Worm (Caenorhabditis elegans): ENCODE data around the gene Y53G8AL.1.

The Y53G8AL.1 gene

DNA sequence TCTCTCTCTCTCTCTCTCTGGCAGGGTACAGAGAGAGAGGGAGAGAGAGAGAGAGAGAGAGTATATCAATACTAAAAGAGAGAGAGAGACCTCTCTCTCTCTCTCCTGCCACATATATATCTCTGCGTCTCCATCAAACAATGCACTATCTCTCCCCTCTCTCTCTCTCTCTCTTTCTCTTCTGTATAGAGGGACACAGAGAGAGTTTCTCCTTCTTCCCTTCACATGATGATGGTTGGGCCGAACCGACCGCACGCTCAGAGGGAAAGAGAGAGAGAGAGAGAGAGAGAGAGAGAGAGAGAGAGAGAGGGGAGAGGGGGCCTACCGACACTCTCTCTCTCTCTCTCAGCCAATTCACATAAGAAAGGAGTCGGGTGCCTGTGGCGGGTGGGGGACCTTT lies 38.8 kb downstream of the Y53G8AL.1 start:
- TF ChIP-seq elt-2 (tag; optimal IDR thresholded peaks at IDR 0.05) (peak; percentile 71), nhr-23 (tag; optimal IDR thresholded peaks at IDR 0.05) (peak; percentile 61), ceh-28 (tag; optimal IDR thresholded peaks at IDR 0.05) (peak; percentile 53), snpc-4 (tag; optimal IDR thresholded peaks at IDR 0.05) (peak; percentile 26), skn-1 (tag; optimal IDR thresholded peaks at IDR 0.05) (no peak), hmg-11 (tag; optimal IDR thresholded peaks at IDR 0.05) (peak; percentile 47), pha-4 (tag; optimal IDR thresholded peaks at IDR 0.05) (peak; percentile 66), ceh-9 (tag; optimal IDR thresholded peaks at IDR 0.05) (no peak), sea-2 (GFP tag; optimal IDR thresholded peaks at IDR 0.05) (no peak), pqm-1 (tag; optimal IDR thresholded peaks at IDR 0.05) (peak; percentile 27), mdl-1 (tag; optimal IDR thresholded peaks at IDR 0.05) (no peak), tbx-2 (tag; optimal IDR thresholded peaks at IDR 0.05) (peak; percentile 54), nhr-25 (tag; optimal IDR thresholded peaks at IDR 0.05) (no peak), unc-62 (GFP tag; optimal IDR thresholded peaks at IDR 0.05) (no peak), nhr-11 (tag; optimal IDR thresholded peaks at IDR 0.05) (no peak), jun-1 (tag; optimal IDR thresholded peaks at IDR 0.05) (no peak), nfya-1 (tag; optimal IDR thresholded peaks at IDR 0.05; ENCODE audit: insufficient read depth) (peak; percentile 65), ztf-4 (tag; optimal IDR thresholded peaks at IDR 0.05) (no peak), R02D3.7 (tag; optimal IDR thresholded peaks at IDR 0.05) (peak; percentile 31), unc-39 (tag; optimal IDR thresholded peaks at IDR 0.05) (no peak)

DNA sequence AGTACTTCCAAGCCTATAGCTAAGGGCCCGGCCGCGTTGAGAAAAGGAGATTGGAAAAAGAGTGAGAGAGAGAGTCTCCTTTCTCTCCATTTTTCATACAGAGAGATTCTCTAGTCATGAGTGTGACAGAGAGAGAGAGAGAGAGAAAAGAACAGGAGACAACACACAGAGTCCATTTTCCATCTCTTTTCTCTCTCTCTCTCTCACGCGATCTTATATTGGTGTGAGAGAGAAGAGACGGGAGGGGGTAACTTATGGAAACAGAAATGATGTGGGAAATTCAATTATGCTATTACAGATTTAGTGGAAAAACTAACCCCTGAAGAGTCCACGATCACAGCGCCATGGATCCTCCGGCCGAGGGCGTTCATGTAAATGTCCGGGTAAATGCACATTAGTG lies 40.2 kb downstream of the Y53G8AL.1 start:
- peak; percentile 12 for TF ChIP-seq lin-39 (tag; optimal IDR thresholded peaks at IDR 0.05)
- TF ChIP-seq nfya-1 (tag; optimal IDR thresholded peaks at IDR 0.05; ENCODE audit: insufficient read depth): peak; percentile 50
- peak; percentile 20 for TF ChIP-seq nhr-23 (tag; optimal IDR thresholded peaks at IDR 0.05)
- TF ChIP-seq R02D3.7 (tag; optimal IDR thresholded peaks at IDR 0.05): no peak
- peak; percentile 24 for TF ChIP-seq pha-4 (tag; optimal IDR thresholded peaks at IDR 0.05)
- no peak for TF ChIP-seq mml-1 (tag; optimal IDR thresholded peaks at IDR 0.05)
- TF ChIP-seq jun-1 (tag; optimal IDR thresholded peaks at IDR 0.05): no peak
- no peak for TF ChIP-seq ceh-16 (tag; optimal IDR thresholded peaks at IDR 0.05)
- no peak for TF ChIP-seq unc-39 (tag; optimal IDR thresholded peaks at IDR 0.05)
- no peak for TF ChIP-seq mdl-1 (tag; optimal IDR thresholded peaks at IDR 0.05)
- TF ChIP-seq zag-1 (tag; optimal IDR thresholded peaks at IDR 0.05): no peak

DNA sequence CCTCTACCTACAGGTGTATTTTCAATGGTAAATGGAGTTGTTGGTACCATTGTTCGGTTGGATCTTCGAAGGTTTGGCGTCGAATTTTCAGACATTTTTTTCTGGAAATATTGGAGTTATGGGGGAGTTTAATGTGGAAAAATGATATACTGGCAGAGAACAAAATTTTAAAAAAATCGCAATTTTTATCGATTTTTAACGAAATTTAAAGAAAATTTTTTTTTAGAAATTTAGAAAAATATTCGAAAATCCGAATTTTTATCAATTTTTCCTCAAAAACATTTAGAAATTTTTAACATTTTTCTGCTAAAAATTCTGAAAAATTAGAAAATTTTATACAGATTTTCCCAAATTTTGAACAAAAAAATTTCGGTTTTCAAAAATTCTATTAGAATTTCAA lies 45.7 kb downstream of the Y53G8AL.1 start, which contains the start of gene Y53G8AM.8:
TSS of gene Y53G8AM.8 (minus strand) at position 101 of the 400 bp plus-strand sequence.
- TF ChIP-seq R02D3.7 (tag; optimal IDR thresholded peaks at IDR 0.05) (no peak), egl-5 (tag; optimal IDR thresholded peaks at IDR 0.05) (no peak), nhr-25 (tag; optimal IDR thresholded peaks at IDR 0.05) (no peak), snpc-4 (tag; optimal IDR thresholded peaks at IDR 0.05) (no peak), elt-1 (tag; optimal IDR thresholded peaks at IDR 0.05) (no peak), mml-1 (tag; optimal IDR thresholded peaks at IDR 0.05) (no peak), lin-39 (tag; optimal IDR thresholded peaks at IDR 0.05) (no peak), ceh-82 (tag; optimal IDR thresholded peaks at IDR 0.05) (no peak), egl-27 (tag; optimal IDR thresholded peaks at IDR 0.05) (no peak), ZK546.5 (tag; optimal IDR thresholded peaks at IDR 0.05) (no peak), ceh-28 (tag; optimal IDR thresholded peaks at IDR 0.05) (no peak), jun-1 (tag; optimal IDR thresholded peaks at IDR 0.05) (no peak), lin-15B (tag; optimal IDR thresholded peaks at IDR 0.05) (no peak), nhr-67 (tag; optimal IDR thresholded peaks at IDR 0.05) (no peak), aly-2 (tag; optimal IDR thresholded peaks at IDR 0.05) (no peak), mdl-1 (tag; optimal IDR thresholded peaks at IDR 0.05) (no peak), nhr-11 (tag; optimal IDR thresholded peaks at IDR 0.05) (no peak)

DNA sequence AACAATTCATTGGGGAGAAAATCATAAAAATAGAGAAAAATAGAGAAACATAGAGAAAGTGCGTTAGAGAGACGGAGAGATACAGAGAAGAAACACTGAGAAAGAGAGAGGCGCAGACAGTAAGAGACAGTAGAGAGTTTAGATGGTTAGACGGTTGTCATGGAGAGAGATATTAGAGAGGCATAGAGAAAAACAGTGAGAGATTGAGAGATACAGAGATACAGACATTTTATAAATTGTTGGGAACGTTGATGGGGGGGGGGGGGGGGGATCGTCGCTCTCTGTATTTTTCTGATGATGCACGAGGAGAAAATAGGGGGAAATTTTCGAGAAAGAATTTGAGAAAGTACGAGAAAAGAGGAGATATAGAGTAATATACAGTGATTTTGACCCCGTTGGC lies 46.4 kb downstream of the Y53G8AL.1 start:
- TF ChIP-seq eor-1 (tag; optimal IDR thresholded peaks at IDR 0.05): no peak
- no peak for TF ChIP-seq egl-5 (tag; optimal IDR thresholded peaks at IDR 0.05)
- TF ChIP-seq ztf-11 (tag; optimal IDR thresholded peaks at IDR 0.05): no peak
- TF ChIP-seq mdl-1 (tag; optimal IDR thresholded peaks at IDR 0.05): no peak
- TF ChIP-seq ama-1 (optimal IDR thresholded peaks at IDR 0.05): no peak
- peak; percentile 92 for TF ChIP-seq nhr-23 (tag; optimal IDR thresholded peaks at IDR 0.05)
- TF ChIP-seq ceh-9 (tag; optimal IDR thresholded peaks at IDR 0.05): no peak
- no peak for TF ChIP-seq unc-39 (tag; optimal IDR thresholded peaks at IDR 0.05)
- TF ChIP-seq tbx-2 (tag; optimal IDR thresholded peaks at IDR 0.05): no peak
- TF ChIP-seq hmg-11 (tag; optimal IDR thresholded peaks at IDR 0.05): peak; percentile 77
- no peak for TF ChIP-seq aly-2 (tag; optimal IDR thresholded peaks at IDR 0.05)
- peak; percentile 29 for TF ChIP-seq lsy-12 (tag; optimal IDR thresholded peaks at IDR 0.05)
- TF ChIP-seq elt-3 (tag; optimal IDR thresholded peaks at IDR 0.05): no peak
- TF ChIP-seq mml-1 (tag; optimal IDR thresholded peaks at IDR 0.05): no peak
- no peak for TF ChIP-seq nhr-76 (tag; optimal IDR thresholded peaks at IDR 0.05)
- peak; percentile 22 for TF ChIP-seq skn-1 (tag; optimal IDR thresholded peaks at IDR 0.05)
- no peak for TF ChIP-seq unc-62 (GFP tag; optimal IDR thresholded peaks at IDR 0.05)
- TF ChIP-seq fkh-10 (GFP tag; optimal IDR thresholded peaks at IDR 0.05): no peak
- peak; percentile 58 for TF ChIP-seq pqm-1 (tag; optimal IDR thresholded peaks at IDR 0.05)
- peak; percentile 43 for TF ChIP-seq ceh-82 (tag; optimal IDR thresholded peaks at IDR 0.05)
- TF ChIP-seq nhr-11 (tag; optimal IDR thresholded peaks at IDR 0.05): peak; percentile 63
- no peak for TF ChIP-seq nhr-67 (tag; optimal IDR thresholded peaks at IDR 0.05)
- TF ChIP-seq jun-1 (tag; optimal IDR thresholded peaks at IDR 0.05): peak; percentile 64
- TF ChIP-seq R02D3.7 (tag; optimal IDR thresholded peaks at IDR 0.05): peak; percentile 54
- no peak for TF ChIP-seq nhr-237 (tag; optimal IDR thresholded peaks at IDR 0.05)
- TF ChIP-seq lin-15B (tag; optimal IDR thresholded peaks at IDR 0.05): peak; percentile 40
- TF ChIP-seq elt-2 (tag; optimal IDR thresholded peaks at IDR 0.05): peak; percentile 61
- TF ChIP-seq daf-12 (tag; optimal IDR thresholded peaks at IDR 0.05): no peak
- TF ChIP-seq ztf-4 (tag; optimal IDR thresholded peaks at IDR 0.05): no peak
- TF ChIP-seq pha-4 (tag; optimal IDR thresholded peaks at IDR 0.05): peak; percentile 87
- TF ChIP-seq fkh-2 (tag; optimal IDR thresholded peaks at IDR 0.05): no peak
- TF ChIP-seq fos-1 (tag; optimal IDR thresholded peaks at IDR 0.05): no peak
- TF ChIP-seq nhr-25 (tag; optimal IDR thresholded peaks at IDR 0.05): peak; percentile 90
- TF ChIP-seq zag-1 (tag; optimal IDR thresholded peaks at IDR 0.05): no peak

Measured in whole organism, L3 larva.